Fruit fly (Drosophila melanogaster): Measurements from ENCODE around the gene CG6418.
A peak's percentile ranks its signal among the peaks of the same experiment; 100 is the strongest.

The CG6418 gene

DNA sequence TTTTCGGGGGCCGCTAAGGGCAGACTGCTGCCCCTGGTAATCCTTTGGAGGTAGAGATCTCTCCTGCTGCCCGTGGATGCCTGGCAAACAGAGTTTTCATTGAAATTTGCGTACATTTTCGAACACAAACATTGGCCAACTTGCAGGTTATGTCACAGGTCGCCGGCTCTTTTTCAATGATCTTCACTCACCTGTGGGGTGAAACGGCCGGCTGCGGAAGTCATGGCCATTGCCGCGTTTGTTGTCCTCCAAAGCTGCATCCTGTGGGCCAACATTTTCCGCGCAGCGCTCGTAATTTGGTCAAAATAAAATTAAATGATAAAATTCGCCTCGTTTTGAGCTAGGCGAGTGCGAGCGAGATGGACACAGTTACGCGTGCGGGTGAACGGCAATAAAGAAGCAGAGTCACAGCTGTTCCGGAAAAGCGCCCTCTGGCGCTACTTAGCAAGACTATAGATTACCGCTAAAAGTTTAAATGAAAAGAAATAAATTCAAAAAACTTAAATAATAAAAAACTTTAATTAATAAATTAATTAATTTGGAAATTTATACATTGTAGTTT, 7.0 kb upstream of the CG6418 start (continued):
- TF ChIP-seq MBD-R2 (GFP tag; IDR thresholded peaks at IDR 0.05) (peak; percentile 93), mam (GFP tag; optimal IDR thresholded peaks at IDR 0.05) (no peak), CG11456 (GFP tag; IDR thresholded peaks at IDR 0.05) (peak; percentile 64; the same call in 1 of the 3 replicates), CG7357 (GFP tag; IDR thresholded peaks at IDR 0.05) (no peak), CTCF (GFP tag; optimal IDR thresholded peaks at IDR 0.05) (peak; percentile 96), MESR4 (GFP tag; optimal IDR thresholded peaks at IDR 0.05) (peak; percentile 63), sob (GFP tag; IDR thresholded peaks at IDR 0.05) (peak; percentile 34; the same call in 1 of the 2 replicates), crp (GFP tag; optimal IDR thresholded peaks at IDR 0.05) (peak; percentile 61 to 94), Med (GFP tag) (peak; percentile 51), insv (GFP tag; optimal IDR thresholded peaks at IDR 0.05) (no peak), CG10267 (tag; optimal IDR thresholded peaks at IDR 0.05) (peak; percentile 32), slbo (GFP tag; IDR thresholded peaks at IDR 0.05) (peak; percentile 26; the same call in 1 of the 2 replicates), sug (tag; optimal IDR thresholded peaks at IDR 0.05) (no peak), pfk (GFP tag; optimal IDR thresholded peaks at IDR 0.05) (no peak), E2f2 (GFP tag; IDR thresholded peaks at IDR 0.05) (peak; percentile 93), hkb (optimal IDR thresholded peaks at IDR 0.05) (no peak), hkb (GFP tag; IDR thresholded peaks at IDR 0.05) (peak; percentile 17; the same call in 1 of the 2 replicates), zf30C (GFP tag; optimal IDR thresholded peaks at IDR 0.05) (no peak), luna (GFP tag; optimal IDR thresholded peaks at IDR 0.05) (no peak), Kr (GFP tag; optimal IDR thresholded peaks at IDR 0.05) (no peak), vvl (GFP tag; IDR thresholded peaks at IDR 0.05) (peak; percentile 19; the same call in 1 of the 2 replicates), Bgb (GFP tag; IDR thresholded peaks at IDR 0.05; ENCODE audit: partially characterized antibody) (peak; percentile 25; the same call in 1 of the 2 replicates), CG4404 (GFP tag; IDR thresholded peaks at IDR 0.05) (no peak), YL-1 (GFP tag; optimal IDR thresholded peaks at IDR 0.05) (peak; percentile 46), phol (tag; optimal IDR thresholded peaks at IDR 0.05) (peak; percentile 12), vnd (GFP tag; IDR thresholded peaks at IDR 0.05; ENCODE audit: partially characterized antibody) (no peak), CG10431 (GFP tag; optimal IDR thresholded peaks at IDR 0.05) (peak; percentile 9), Dbx (GFP tag; IDR thresholded peaks at IDR 0.05) (0 out of 3 replicates have a peak, but pooled peaks have one; percentile 41), Pdp1 (GFP tag; optimal IDR thresholded peaks at IDR 0.05) (peak in 1 of 2 experiments; percentile 91), CG6765 (GFP tag; optimal IDR thresholded peaks at IDR 0.05) (no peak), CG16813 (GFP tag; IDR thresholded peaks at IDR 0.05; ENCODE audit: partially characterized antibody) (no peak), CG14965 (GFP tag; optimal IDR thresholded peaks at IDR 0.05; ENCODE audit: borderline replicate concordance) (peak; percentile 76), CG14710 (tag; optimal IDR thresholded peaks at IDR 0.05) (peak; percentile 84), CG10366 (GFP tag; IDR thresholded peaks at IDR 0.05) (no peak), Myb (GFP tag; optimal IDR thresholded peaks at IDR 0.05) (peak; percentile 10), CG17829 (tag; optimal IDR thresholded peaks at IDR 0.05) (peak; percentile 22), gcm (GFP tag; optimal IDR thresholded peaks at IDR 0.05) (no peak), fd64A (GFP tag; optimal IDR thresholded peaks at IDR 0.05) (no peak), pzg (GFP tag; optimal IDR thresholded peaks at IDR 0.05) (peak; percentile 72), nmo (GFP tag; optimal IDR thresholded peaks at IDR 0.05) (peak; percentile 19), Nf-YC (tag; optimal IDR thresholded peaks at IDR 0.05) (peak; percentile 1), CG10321 (GFP tag; IDR thresholded peaks at IDR 0.05) (peak; percentile 71; the same call in 1 of the 2 replicates), D19A (tag; optimal IDR thresholded peaks at IDR 0.05) (no peak), CG9876 (GFP tag; optimal IDR thresholded peaks at IDR 0.05) (no peak), CG17912 (GFP tag; optimal IDR thresholded peaks at IDR 0.05) (peak; percentile 30), Sin3A (optimal IDR thresholded peaks at IDR 0.05) (peak; percentile 49), Nf-YA (GFP tag; IDR thresholded peaks at IDR 0.05) (no peak), CG3407 (GFP tag; optimal IDR thresholded peaks at IDR 0.05) (no peak), p53 (GFP tag; optimal IDR thresholded peaks at IDR 0.05) (no peak), Taf1 (GFP tag; IDR thresholded peaks at IDR 0.05) (no peak), CG33213 (GFP tag; optimal IDR thresholded peaks at IDR 0.05) (no peak)
